Fruit fly (Drosophila melanogaster): Measurements from ENCODE around the gene inaF-D.
A peak's percentile ranks its signal among the peaks of the same experiment; 100 is the strongest.

Gene inaF-D

DNA sequence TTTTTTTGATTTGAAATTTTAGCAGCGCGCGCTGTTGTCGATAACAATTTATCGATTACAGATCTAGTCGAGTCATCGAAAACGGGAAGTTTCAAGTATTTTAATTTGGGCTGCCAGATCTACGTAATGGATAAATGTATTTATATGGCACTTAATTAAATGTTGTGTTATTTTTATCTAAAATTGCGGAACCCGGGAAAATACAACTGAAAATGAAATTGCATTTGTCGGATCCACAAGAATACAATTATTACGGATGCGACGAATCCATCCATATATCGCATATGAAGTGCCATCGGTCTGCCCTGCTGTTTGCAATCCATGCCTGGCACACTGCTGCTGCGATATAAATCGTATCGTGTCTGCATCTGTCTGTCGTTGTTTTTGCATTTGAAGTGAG is 8.8 kb downstream of the inaF-D start, which contains the start of gene Tango10:
TSS of gene Tango10 (plus strand) at position 108 of the 400 bp plus-strand sequence.
- no peak for TF ChIP-seq pan (optimal IDR thresholded peaks at IDR 0.05)

DNA sequence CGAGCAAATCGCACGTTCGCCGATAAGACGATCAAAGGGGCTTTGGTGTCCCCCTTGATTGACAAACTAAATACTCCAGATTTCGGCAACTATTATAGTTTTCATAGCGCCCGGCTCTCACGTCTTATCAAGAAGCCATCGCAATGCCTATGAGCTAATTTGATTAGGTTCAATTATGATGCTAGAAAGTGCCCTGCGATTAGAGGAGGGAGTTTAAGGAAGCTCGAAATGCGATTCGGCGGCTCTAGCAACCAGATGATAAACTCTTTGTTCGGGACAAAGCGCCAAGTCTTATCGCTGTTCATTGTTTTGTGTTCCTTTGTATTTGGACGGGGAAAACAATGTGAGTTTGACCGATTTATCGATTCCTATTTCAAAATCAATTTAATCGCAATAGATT is 11.0 kb downstream of the inaF-D start:
- TF ChIP-seq CG8478 (optimal IDR thresholded peaks at IDR 0.05) (no peak), Dll (optimal IDR thresholded peaks at IDR 0.05) (no peak), psq (optimal IDR thresholded peaks at IDR 0.05) (no peak), pan (optimal IDR thresholded peaks at IDR 0.05) (no peak), EcR (GFP tag; optimal IDR thresholded peaks at IDR 0.05) (no peak), usp (GFP tag; optimal IDR thresholded peaks at IDR 0.05) (no peak)

DNA sequence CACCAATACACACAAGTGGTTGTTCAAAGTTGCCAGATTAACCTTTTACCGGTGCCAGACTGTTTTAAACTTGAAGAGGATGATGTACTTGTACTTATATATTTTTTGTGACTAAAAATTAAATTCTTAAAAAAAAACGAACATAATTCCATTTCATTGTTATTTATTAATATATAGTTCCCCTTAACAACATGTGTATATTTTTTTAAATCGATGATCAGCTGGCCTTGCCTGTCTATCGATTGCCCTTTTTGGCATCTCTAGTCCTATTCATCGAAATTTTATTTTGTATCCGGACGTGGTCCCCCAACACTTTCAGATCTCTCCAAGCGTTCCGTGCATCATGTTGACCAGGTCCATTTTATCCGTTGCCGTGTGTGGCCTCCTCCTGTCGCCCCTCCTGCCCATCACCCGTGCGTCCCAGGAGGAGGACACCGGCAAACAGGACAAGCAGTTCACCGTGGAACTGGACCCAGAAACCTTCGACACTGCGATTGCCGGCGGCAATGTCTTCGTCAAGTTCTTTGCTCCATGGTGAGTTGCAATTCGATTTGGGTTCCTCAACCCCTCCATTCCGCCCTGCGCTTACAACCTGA is 12.1 kb downstream of the inaF-D start, which contains the start of gene prtp:
TSS of gene prtp (plus strand) at position 26 of the 596 bp plus-strand sequence.
- TF ChIP-seq EcR (GFP tag; optimal IDR thresholded peaks at IDR 0.05) = no peak

DNA sequence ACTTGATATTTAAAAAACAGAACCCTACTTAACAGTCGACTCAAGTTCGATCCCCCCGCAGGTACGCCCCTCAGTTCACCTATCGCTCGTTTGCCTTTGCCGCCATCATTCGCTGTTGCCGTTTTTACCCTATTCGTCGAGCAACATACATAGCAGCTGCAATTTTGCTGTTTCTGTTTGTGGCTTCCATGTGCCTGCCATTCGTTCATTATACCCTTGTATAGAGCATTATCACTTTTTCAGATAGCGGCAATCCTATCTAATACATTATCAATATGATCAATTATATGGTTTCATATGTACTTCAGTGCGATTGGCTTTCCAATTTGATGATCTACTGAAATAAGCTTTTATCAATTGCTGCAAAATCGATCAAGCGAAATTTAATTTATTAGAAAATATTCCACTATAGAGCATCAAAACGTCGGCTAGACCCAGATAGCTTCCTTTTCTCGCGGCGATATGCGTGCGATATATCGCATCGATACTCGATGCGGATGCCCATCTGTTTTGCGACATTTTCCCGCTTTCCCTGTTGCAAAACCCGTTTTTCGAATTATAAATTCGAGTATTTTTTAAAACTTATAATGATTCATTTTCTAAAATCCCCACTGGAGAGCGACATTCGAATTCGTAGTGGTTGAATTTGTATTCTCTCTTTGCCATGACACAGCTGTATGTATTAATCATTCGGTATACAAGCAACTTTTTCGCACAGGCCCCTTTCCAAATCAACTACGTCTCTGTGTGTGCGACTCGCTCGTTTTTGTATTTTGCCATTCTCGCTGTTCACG is 12.8 kb downstream of the inaF-D start:
- TF ChIP-seq CG8478 (optimal IDR thresholded peaks at IDR 0.05) (no peak), EcR (GFP tag; optimal IDR thresholded peaks at IDR 0.05) (no peak), psq (optimal IDR thresholded peaks at IDR 0.05) (no peak), Dll (optimal IDR thresholded peaks at IDR 0.05) (no peak), pan (optimal IDR thresholded peaks at IDR 0.05) (no peak), usp (GFP tag; optimal IDR thresholded peaks at IDR 0.05) (no peak)

DNA sequence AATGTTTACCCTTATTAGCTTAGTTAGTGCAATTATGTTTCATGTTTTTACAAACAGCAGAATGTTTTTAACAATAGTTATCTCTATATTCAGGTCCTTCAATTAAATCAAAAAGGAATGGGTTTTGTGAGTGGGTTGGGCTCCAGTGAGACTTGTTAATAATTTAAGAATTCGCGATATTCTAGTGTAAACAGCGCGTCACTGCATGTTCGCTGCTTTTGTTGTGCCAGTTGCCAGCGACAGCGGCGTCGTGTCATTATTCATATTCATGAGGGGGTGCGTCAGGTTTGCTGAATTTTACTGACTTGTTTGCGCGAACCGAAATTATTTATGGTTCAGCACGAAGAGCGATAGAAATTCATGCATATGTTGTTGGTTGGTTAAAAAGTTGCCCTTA is 13.6 kb downstream of the inaF-D start, which contains the start of gene Amun:
TSS of gene Amun (minus strand) at position 303 of the 397 bp plus-strand sequence.
- TF ChIP-seq usp (GFP tag; optimal IDR thresholded peaks at IDR 0.05) (no peak), pan (optimal IDR thresholded peaks at IDR 0.05) (no peak), Dll (optimal IDR thresholded peaks at IDR 0.05) (no peak), EcR (GFP tag; optimal IDR thresholded peaks at IDR 0.05) (no peak), CG8478 (optimal IDR thresholded peaks at IDR 0.05) (no peak), psq (optimal IDR thresholded peaks at IDR 0.05) (no peak)

DNA sequence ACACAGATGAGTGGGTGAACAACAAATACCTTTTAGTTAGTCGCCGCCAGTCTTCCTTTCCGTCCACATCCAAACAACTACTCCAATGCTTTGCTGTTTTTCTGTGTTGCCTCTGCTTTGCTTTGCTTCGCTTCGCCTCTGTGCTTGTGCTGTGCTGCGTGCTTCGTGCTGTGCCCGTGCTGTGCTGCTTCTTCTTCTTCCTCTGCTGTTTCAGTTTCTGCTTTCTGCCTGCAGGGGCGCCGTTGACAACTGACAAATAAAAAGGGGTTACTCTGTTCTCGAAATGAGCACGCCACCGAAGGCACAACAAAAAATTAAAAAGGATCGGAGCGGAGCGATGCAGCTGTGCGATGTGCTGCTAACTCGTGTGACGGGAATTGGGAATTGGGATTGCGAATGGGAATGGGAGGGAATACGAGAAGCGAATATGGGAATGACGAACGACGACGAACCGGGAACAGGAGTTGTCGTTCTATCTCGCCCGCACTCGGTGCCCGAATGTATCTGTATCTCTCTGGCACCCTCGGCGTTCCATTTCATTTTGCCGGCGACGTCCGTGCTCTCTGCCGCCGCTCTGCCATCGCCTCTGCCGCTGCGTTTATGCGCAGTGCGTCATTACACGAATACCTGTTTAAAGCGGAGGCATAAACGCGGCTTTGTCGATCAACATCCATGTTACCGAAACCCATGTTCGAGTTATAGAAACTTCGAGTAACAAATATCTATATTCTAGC is 14.2 kb downstream of the inaF-D start:
- no peak for TF ChIP-seq Dll (optimal IDR thresholded peaks at IDR 0.05)
- peak; percentile 13 for TF ChIP-seq psq (optimal IDR thresholded peaks at IDR 0.05)

DNA sequence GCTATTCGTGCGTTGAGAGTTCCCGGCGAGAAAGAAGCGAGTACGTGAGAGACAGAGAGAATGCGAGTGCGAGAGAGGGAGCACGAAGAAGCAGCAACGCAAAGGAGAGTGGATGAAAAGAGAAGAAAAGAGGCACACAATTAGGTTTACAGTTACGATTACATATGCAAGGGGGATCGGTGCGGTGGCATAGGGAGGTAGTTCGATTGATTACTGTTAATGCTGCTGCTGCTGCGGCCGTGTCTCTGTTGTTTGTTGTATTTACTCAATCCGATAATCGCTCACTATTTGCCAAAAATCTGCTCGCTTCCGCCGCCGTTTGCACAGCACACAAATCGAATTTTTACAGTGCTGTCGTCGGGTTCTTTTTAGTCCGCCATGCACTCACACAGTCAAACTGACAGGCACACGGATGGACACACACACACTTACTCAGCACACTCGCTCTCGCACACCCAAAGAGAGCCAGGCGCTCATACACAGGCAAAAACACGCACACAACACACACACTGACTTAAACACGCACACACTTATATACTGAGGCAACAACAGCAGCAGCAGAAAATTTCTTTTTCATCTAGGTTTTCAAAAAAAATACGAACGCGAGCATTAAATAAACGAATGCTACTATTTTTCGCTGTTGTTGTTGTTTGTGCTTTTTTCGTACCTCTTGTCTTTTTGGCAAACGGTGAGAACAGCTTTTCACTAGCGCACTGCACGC is 14.9 kb downstream of the inaF-D start:
- TF ChIP-seq Dll (optimal IDR thresholded peaks at IDR 0.05) (peak; percentile 52), usp (GFP tag; optimal IDR thresholded peaks at IDR 0.05) (no peak), EcR (GFP tag; optimal IDR thresholded peaks at IDR 0.05) (no peak), psq (optimal IDR thresholded peaks at IDR 0.05) (no peak), pan (optimal IDR thresholded peaks at IDR 0.05) (no peak), CG8478 (optimal IDR thresholded peaks at IDR 0.05) (peak; percentile 83)

DNA sequence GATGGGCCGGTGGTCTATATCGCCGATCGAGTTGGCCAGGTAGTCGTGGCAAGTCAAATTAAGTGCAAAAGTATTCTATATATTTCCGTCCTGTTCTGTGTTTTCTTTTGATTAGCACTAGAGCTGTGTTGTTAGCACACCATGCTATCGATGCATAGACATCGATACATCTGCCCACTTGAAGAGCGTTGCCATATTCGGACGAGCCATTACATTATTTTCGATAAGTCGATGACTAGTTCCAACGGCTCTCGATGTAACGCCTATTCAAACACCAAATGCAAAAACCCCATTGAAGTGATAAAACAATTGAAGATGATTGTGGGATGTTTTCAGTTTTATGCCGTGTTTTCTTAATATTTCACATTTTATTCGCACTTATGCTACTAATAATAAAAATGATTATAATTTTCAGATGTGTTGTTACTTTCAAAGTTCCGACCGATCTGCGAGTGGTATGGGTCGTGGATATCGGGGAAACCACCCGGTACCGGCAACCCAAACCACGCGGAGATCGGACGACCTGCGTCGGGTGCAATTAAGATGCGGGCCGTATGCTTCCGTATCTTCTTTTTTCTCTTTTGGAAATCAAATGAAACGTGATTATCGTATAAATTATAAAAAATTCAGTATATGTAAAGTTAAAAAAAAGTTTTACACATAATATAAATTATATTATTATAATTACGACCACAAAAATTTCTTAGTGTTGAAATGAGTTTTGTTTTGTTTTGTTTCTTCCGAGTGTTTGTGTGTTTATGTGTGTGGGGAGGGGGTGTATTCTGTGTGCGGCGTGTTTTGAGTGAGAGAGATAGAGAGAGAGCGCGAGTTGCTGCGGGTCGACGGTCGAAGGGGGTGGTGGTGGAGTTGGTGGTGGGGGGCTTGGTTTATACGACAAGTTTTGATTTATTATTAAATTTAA is 18.8 kb downstream of the inaF-D start, which contains the start of gene FucT6:
TSS of gene FucT6 (minus strand) at position 153 of the 922 bp plus-strand sequence.
- TF ChIP-seq EcR (GFP tag; optimal IDR thresholded peaks at IDR 0.05) = no peak
- TF ChIP-seq CG8478 (optimal IDR thresholded peaks at IDR 0.05) = no peak
- no peak for TF ChIP-seq Dll (optimal IDR thresholded peaks at IDR 0.05)
- no peak for TF ChIP-seq pan (optimal IDR thresholded peaks at IDR 0.05)
- no peak for TF ChIP-seq usp (GFP tag; optimal IDR thresholded peaks at IDR 0.05)
- TF ChIP-seq psq (optimal IDR thresholded peaks at IDR 0.05) = no peak

DNA sequence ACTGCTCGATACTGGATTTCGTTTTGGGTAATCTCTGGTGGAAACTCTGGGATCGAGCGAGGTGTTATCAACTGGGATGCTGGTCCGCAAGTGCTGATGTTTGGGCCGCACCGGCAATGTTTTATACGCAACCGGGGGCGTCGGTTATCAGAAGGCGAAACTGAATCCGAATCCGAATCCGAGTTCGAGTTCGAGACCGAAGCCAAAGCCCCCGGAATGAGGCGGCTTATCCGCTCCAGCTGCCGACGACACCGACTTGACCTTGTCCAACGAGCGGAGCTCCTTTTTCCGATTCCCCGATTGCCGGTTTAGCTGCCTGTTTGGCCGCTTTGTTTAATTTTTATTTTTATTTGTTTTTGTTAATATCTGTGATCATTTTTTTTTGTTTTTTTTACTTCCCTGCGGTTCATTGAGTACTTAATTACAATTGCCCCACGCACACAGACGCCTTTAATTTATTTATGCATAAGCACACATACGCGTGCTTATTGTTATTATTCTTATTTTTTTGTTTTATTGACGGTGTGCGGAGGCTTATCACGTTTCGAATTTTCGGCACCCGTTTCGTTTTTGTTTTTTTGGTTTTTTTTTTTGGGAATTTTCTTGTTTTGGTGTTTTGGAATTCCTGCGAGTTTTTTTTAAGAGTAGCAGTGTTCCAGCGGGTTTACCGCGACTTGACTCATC is 23.8 kb downstream of the inaF-D start, which contains the start of gene CG2444:
TSS of gene CG2444 (minus strand) at position 372 of the 684 bp plus-strand sequence.
- TF ChIP-seq CG8478 (optimal IDR thresholded peaks at IDR 0.05) (no peak), pan (optimal IDR thresholded peaks at IDR 0.05) (no peak), EcR (GFP tag; optimal IDR thresholded peaks at IDR 0.05) (no peak), Dll (optimal IDR thresholded peaks at IDR 0.05) (no peak), psq (optimal IDR thresholded peaks at IDR 0.05) (no peak), usp (GFP tag; optimal IDR thresholded peaks at IDR 0.05) (no peak)

DNA sequence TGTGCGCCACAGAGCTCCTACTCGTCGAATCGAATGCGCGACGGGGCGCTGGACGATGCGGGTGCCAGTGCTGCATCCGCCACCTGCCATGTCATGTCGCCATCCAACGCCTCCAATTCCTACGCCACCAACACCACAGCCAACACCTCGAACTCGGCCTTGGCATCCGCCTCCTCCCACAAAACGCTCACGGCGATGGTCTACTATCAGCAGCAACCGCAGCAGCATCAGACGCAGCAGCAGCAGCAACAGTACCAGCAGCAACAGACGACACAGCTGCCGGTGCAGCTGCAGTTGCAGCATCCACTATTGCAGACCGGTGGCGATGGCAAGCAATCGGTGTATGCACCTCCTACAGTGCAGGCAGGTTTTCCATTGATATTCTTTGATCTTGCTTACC is 28.1 kb downstream of the inaF-D start:
- no peak for TF ChIP-seq Dll (optimal IDR thresholded peaks at IDR 0.05)
- TF ChIP-seq pan (optimal IDR thresholded peaks at IDR 0.05) = no peak
- no peak for TF ChIP-seq usp (GFP tag; optimal IDR thresholded peaks at IDR 0.05)
- no peak for TF ChIP-seq CG8478 (optimal IDR thresholded peaks at IDR 0.05)
- TF ChIP-seq psq (optimal IDR thresholded peaks at IDR 0.05) = no peak
- no peak for TF ChIP-seq EcR (GFP tag; optimal IDR thresholded peaks at IDR 0.05)

All from whole organism.